Fruit fly (Drosophila melanogaster) whole organism, embryonic: ENCODE measurements around the gene PolD3.

Experiments used
- Bdp1 ChIP-seq: fragments of 200-800 bp; sonication (Bioruptor generic); optimal IDR thresholded peaks from 3 replicates; lab custom pipeline; 2016; ENCODE audit warnings: missing biosample characterization, missing genetic modification characterization
- CG10267 ChIP-seq: fragments of 200-800 bp; sonication (Bioruptor generic); optimal IDR thresholded peaks from 2 replicates; lab custom pipeline; 2018; ENCODE audit warnings: missing biosample characterization, mild to moderate bottlenecking, missing genetic modification characterization, moderate library complexity
- CG11247 ChIP-seq: fragments of 200-800 bp; sonication (Bioruptor generic); IDR thresholded peaks from 2 replicates; pipeline ENCODE4 v1.3.6; 2022; ENCODE audit warnings: missing biosample characterization, missing genetic modification characterization
- CG12659 ChIP-seq: fragments of 200-800 bp; sonication (Bioruptor generic); optimal IDR thresholded peaks from 3 replicates; lab custom pipeline; 2017; ENCODE audit warnings: mild to moderate bottlenecking, missing biosample characterization, missing genetic modification reagents, missing genetic modification characterization
- CG13624 ChIP-seq: fragments of 200-800 bp; sonication (Bioruptor generic); optimal IDR thresholded peaks from 2 replicates; lab custom pipeline; 2016; ENCODE audit warnings: missing biosample characterization, missing genetic modification characterization
- CG14441 ChIP-seq: fragments of 200-800 bp; sonication (Bioruptor generic); IDR thresholded peaks from 2 replicates; pipeline ENCODE4 v1.3.6; 2022; ENCODE audit warnings: missing biosample characterization, missing genetic modification characterization
- CG15514 ChIP-seq: fragments of 200-800 bp; sonication (Bioruptor generic); optimal IDR thresholded peaks from 3 replicates; lab custom pipeline; 2017; ENCODE audit warnings: missing biosample characterization, missing genetic modification characterization, mild to moderate bottlenecking, moderate library complexity, missing genetic modification reagents
- CG15696 ChIP-seq: fragments of 200-800 bp; sonication (Bioruptor generic); optimal IDR thresholded peaks from 2 replicates; lab custom pipeline; 2019; ENCODE audit warnings: missing biosample characterization, mild to moderate bottlenecking, missing genetic modification characterization, moderate library complexity
- CG1602 ChIP-seq: fragments of 200-800 bp; sonication (Bioruptor generic); optimal IDR thresholded peaks from 3 replicates; lab custom pipeline; 2016; ENCODE audit warnings: missing biosample characterization, missing genetic modification characterization
- CG1647 ChIP-seq: fragments of 200-800 bp; sonication (Bioruptor generic); optimal IDR thresholded peaks from 3 replicates; lab custom pipeline; 2016; ENCODE audit warnings: missing biosample characterization, missing genetic modification characterization
- CG16815 ChIP-seq: fragments of 200-800 bp; sonication (Bioruptor generic); optimal IDR thresholded peaks from 3 replicates; lab custom pipeline; 2017; ENCODE audit warnings: missing biosample characterization, mild to moderate bottlenecking, missing genetic modification characterization
- CG17328 ChIP-seq: fragments of 200-800 bp; sonication (Bioruptor generic); IDR thresholded peaks from 2 replicates; pipeline ENCODE4 v1.3.6; 2022; ENCODE audit warnings: missing biosample characterization, missing genetic modification characterization
- CG2129 ChIP-seq: fragments of 200-800 bp; sonication (Bioruptor generic); IDR thresholded peaks from 2 replicates; pipeline ENCODE4 v1.3.6; 2022; ENCODE audit warnings: missing biosample characterization, missing genetic modification characterization; ENCODE audit not compliant: partially characterized antibody
- CG31365 ChIP-seq: fragments of 200-800 bp; sonication (Bioruptor generic); optimal IDR thresholded peaks from 2 replicates; lab custom pipeline; 2018; ENCODE audit warnings: missing biosample characterization, mild to moderate bottlenecking, missing genetic modification characterization
- CG31388 ChIP-seq: fragments of 200-800 bp; sonication (Bioruptor generic); optimal IDR thresholded peaks from 2 replicates; lab custom pipeline; 2016; ENCODE audit warnings: missing biosample characterization, missing genetic modification characterization
- CG32532 ChIP-seq: fragments of 200-800 bp; sonication (Bioruptor generic); IDR thresholded peaks from 2 replicates; pipeline ENCODE4 v1.3.6; 2022; ENCODE audit warnings: missing biosample characterization, missing genetic modification characterization
- CG34224 ChIP-seq: fragments of 200-800 bp; sonication (Bioruptor generic); IDR thresholded peaks from 3 replicates; pipeline ENCODE4 v1.3.6; 2022; ENCODE audit warnings: missing biosample characterization, missing genetic modification characterization; ENCODE audit not compliant: partially characterized antibody
- CG3726 ChIP-seq: fragments of 200-800 bp; sonication (Bioruptor generic); IDR thresholded peaks from 3 replicates; pipeline ENCODE4, ENCODE4 v1.3.6; 2022; ENCODE audit warnings: missing biosample characterization, missing genetic modification characterization
- CG4820 ChIP-seq: fragments of 200-800 bp; sonication (Bioruptor generic); optimal IDR thresholded peaks from 3 replicates; lab custom pipeline; 2016; ENCODE audit warnings: missing biosample characterization, missing genetic modification characterization
- CG8290 ChIP-seq, 3 experiments: fragments of 200-800 bp; sonication (Bioruptor generic); optimal IDR thresholded peaks; 2 replicates each; lab custom pipeline; 2016 to 2019; ENCODE audit warnings: missing biosample characterization in 3 of 3, missing genetic modification characterization in 3 of 3, mild to moderate bottlenecking in 2 of 3, moderate library complexity in 1 of 3
- CG8359 ChIP-seq: fragments of 200-800 bp; sonication (Bioruptor generic); optimal IDR thresholded peaks from 2 replicates; lab custom pipeline; 2017; ENCODE audit warnings: missing biosample characterization, mild to moderate bottlenecking, missing genetic modification characterization, borderline replicate concordance
- CG8924 ChIP-seq: fragments of 200-800 bp; optimal IDR thresholded peaks from 3 replicates; lab custom pipeline; 2019; ENCODE audit warnings: missing biosample characterization, mild to moderate bottlenecking, missing genetic modification characterization, moderate library complexity
- CG9932 ChIP-seq: fragments of 200-800 bp; sonication (Bioruptor generic); IDR thresholded peaks from 2 replicates; pipeline ENCODE4 v1.3.6; 2022; ENCODE audit warnings: missing biosample characterization, missing genetic modification characterization
- Dll ChIP-seq: fragments of 200-800 bp; sonication (Bioruptor generic); IDR thresholded peaks from 4 replicates; pipeline ENCODE4 v1.3.6; 2022; ENCODE audit warnings: missing biosample characterization, missing genetic modification characterization; ENCODE audit not compliant: partially characterized antibody
- Gsc ChIP-seq: fragments of 200-800 bp; sonication (Bioruptor generic); IDR thresholded peaks from 2 replicates; pipeline ENCODE4 v1.3.6; 2022; ENCODE audit warnings: missing biosample characterization, missing genetic modification characterization
- Hey ChIP-seq: fragments of 200-800 bp; sonication (Bioruptor generic); optimal IDR thresholded peaks from 3 replicates; lab custom pipeline; 2018; ENCODE audit warnings: missing biosample characterization, mild to moderate bottlenecking, missing genetic modification characterization
- NC2α ChIP-seq: fragments of 200-800 bp; sonication (Bioruptor generic); optimal IDR thresholded peaks from 2 replicates; lab custom pipeline; 2016; ENCODE audit warnings: missing biosample characterization, missing genetic modification characterization
- Neu2 ChIP-seq: fragments of 200-800 bp; sonication (Bioruptor generic); optimal IDR thresholded peaks from 3 replicates; lab custom pipeline; 2016; ENCODE audit warnings: missing biosample characterization, missing genetic modification characterization, borderline replicate concordance
- Ptx1 ChIP-seq: fragments of 200-800 bp; sonication (Bioruptor generic); IDR thresholded peaks from 2 replicates; pipeline ENCODE4 v1.3.6; 2022; ENCODE audit warnings: missing biosample characterization, missing genetic modification characterization
- Ravus ChIP-seq: fragments of 200-800 bp; sonication (Bioruptor generic); IDR thresholded peaks from 2 replicates; pipeline ENCODE4 v1.3.6; 2022; ENCODE audit warnings: missing biosample characterization, missing genetic modification characterization
- Scr ChIP-seq: fragments of 200-800 bp; sonication (Bioruptor generic); IDR thresholded peaks from 2 replicates; pipeline ENCODE4 v1.3.6; 2022; ENCODE audit warnings: missing biosample characterization, missing genetic modification characterization; ENCODE audit not compliant: partially characterized antibody
- Sin3A ChIP-seq: fragments of >200 bp; optimal IDR thresholded peaks from 2 replicates; lab custom pipeline; 2018
- TFAM ChIP-seq: fragments of 200-800 bp; sonication (Bioruptor generic); optimal IDR thresholded peaks from 2 replicates; lab custom pipeline; 2017; ENCODE audit warnings: missing biosample characterization, missing genetic modification characterization, inconsistent platforms
- Taf1 ChIP-seq: fragments of 200-800 bp; sonication (Bioruptor generic); IDR thresholded peaks from 2 replicates; pipeline ENCODE4 v1.3.6; 2022; ENCODE audit warnings: missing biosample characterization, missing genetic modification characterization
- Xbp1 ChIP-seq: fragments of 200-800 bp; sonication (Bioruptor generic); optimal IDR thresholded peaks from 3 replicates; lab custom pipeline; 2016; ENCODE audit warnings: missing biosample characterization, mild to moderate bottlenecking, missing genetic modification characterization
- ato ChIP-seq: fragments of 200-800 bp; sonication (Bioruptor generic); IDR thresholded peaks from 2 replicates; pipeline ENCODE4 v1.3.6; 2022; ENCODE audit warnings: missing biosample characterization, missing genetic modification characterization; ENCODE audit not compliant: partially characterized antibody
- danr ChIP-seq: fragments of 200-800 bp; sonication (Bioruptor generic); IDR thresholded peaks from 2 replicates; pipeline ENCODE4 v1.3.6; 2022; ENCODE audit warnings: missing biosample characterization, missing genetic modification characterization
- disco-r ChIP-seq: fragments of 200-800 bp; sonication (Bioruptor generic); optimal IDR thresholded peaks from 2 replicates; lab custom pipeline; 2016; ENCODE audit warnings: missing biosample characterization, missing genetic modification characterization
- en ChIP-seq: fragments of 200-800 bp; sonication (Bioruptor generic); optimal IDR thresholded peaks from 2 replicates; lab custom pipeline; 2016; ENCODE audit warnings: missing biosample characterization, missing genetic modification characterization
- eyg ChIP-seq: fragments of 200-800 bp; sonication (Bioruptor generic); optimal IDR thresholded peaks from 3 replicates; lab custom pipeline; 2016; ENCODE audit warnings: missing biosample characterization, missing genetic modification characterization
- fd3F ChIP-seq: fragments of 200-800 bp; sonication (Bioruptor generic); optimal IDR thresholded peaks from 2 replicates; lab custom pipeline; 2018; ENCODE audit warnings: missing biosample characterization, mild to moderate bottlenecking, missing genetic modification characterization, moderate library complexity
- gem ChIP-seq: fragments of 200-800 bp; sonication (Bioruptor generic); optimal IDR thresholded peaks from 2 replicates; lab custom pipeline; 2019; ENCODE audit warnings: missing biosample characterization, mild to moderate bottlenecking, missing genetic modification characterization, moderate library complexity
- grau ChIP-seq: fragments of 200-800 bp; optimal IDR thresholded peaks from 3 replicates; lab custom pipeline; 2019; ENCODE audit warnings: missing biosample characterization, mild to moderate bottlenecking, missing genetic modification characterization, moderate library complexity
- gsb-n ChIP-seq: fragments of 200-800 bp; sonication (Bioruptor generic); optimal IDR thresholded peaks from 3 replicates; lab custom pipeline; 2018; ENCODE audit warnings: missing biosample characterization, mild to moderate bottlenecking, missing genetic modification characterization
- psq ChIP-seq: fragments of 200-800 bp; sonication (Bioruptor generic); optimal IDR thresholded peaks from 2 replicates; lab custom pipeline; 2017; ENCODE audit warnings: missing biosample characterization, missing genetic modification characterization
- sens ChIP-seq: fragments of 200-800 bp; sonication (Bioruptor generic); peaks from one replicate; lab custom pipeline; 2016; ENCODE audit warnings: missing biosample characterization, missing genetic modification characterization
- sob ChIP-seq: fragments of 200-800 bp; sonication (Bioruptor generic); IDR thresholded peaks from 2 replicates; pipeline ENCODE4 v1.3.6; 2022; ENCODE audit warnings: missing biosample characterization, missing genetic modification characterization
- toy ChIP-seq: fragments of 200-800 bp; sonication (Bioruptor generic); IDR thresholded peaks from 2 replicates; pipeline ENCODE4 v1.3.6; 2022; ENCODE audit warnings: missing biosample characterization, missing genetic modification characterization
- trem ChIP-seq: fragments of 200-800 bp; optimal IDR thresholded peaks from 3 replicates; lab custom pipeline; 2019; ENCODE audit warnings: missing biosample characterization, mild to moderate bottlenecking, missing genetic modification characterization, moderate library complexity
- tup ChIP-seq: fragments of 200-800 bp; sonication (Bioruptor generic); optimal IDR thresholded peaks from 2 replicates; lab custom pipeline; 2016; ENCODE audit warnings: missing biosample characterization, mild to moderate bottlenecking, missing genetic modification characterization, moderate library complexity
- unc-4 ChIP-seq: fragments of 200-800 bp; sonication (Bioruptor generic); IDR thresholded peaks from 2 replicates; pipeline ENCODE4 v1.3.6; 2022; ENCODE audit warnings: missing biosample characterization, missing genetic modification characterization; ENCODE audit not compliant: partially characterized antibody
- usp ChIP-seq: fragments of >200 bp; optimal IDR thresholded peaks from 2 replicates; lab custom pipeline; 2017; ENCODE audit warnings: missing biosample characterization, missing genetic modification characterization

Gene PolD3

DNA sequence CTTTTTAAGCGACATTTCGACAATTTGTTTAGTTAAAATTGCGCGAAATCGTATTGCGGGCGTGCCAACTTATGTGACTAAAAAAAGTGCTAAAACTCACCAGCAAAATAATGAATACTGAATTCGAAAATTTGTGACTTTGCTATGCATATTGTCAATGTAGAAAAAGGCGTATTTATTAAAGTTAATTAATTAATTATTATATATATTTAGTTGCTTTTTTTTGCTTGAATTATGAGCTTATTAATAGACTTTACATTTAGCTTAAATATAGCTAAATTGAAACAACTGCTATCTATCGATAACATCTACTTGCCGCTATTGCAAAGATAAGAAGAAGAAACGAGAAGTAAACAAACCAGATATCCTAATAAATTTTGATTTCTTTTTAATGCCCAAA is at the start of gene PolD3, which contains the start of gene Uxt:
PolD3 (minus strand) TSS at position 56 of the 400 bp plus-strand sequence.
Uxt (plus strand) TSS at position 333 of the 400 bp plus-strand sequence.
- TF ChIP-seq CG13624 (GFP tag; lab: Kevin White, UChicago) (no peak), CG31388 (no peak), CG15514 (GFP tag; lab: Kevin White, UChicago) (no peak), usp (no peak), Gsc (GFP tag; lab: Robert Waterston, UW) (no peak), CG15696 (tag; lab: Kevin White, UChicago) (no peak), CG8359 (GFP tag; lab: Kevin White, UChicago) (no peak), ato (GFP tag; lab: Robert Waterston, UW) (no peak), Sin3A (no peak), CG11247 (no peak), Taf1 (GFP tag; lab: Robert Waterston, UW) (no peak), CG8924 (no peak), CG12659 (GFP tag; lab: Kevin White, UChicago) (peak; percentile 32), TFAM (no peak), NC2α (no peak), CG1602 (GFP tag; lab: Kevin White, UChicago) (no peak), CG1647 (no peak), gsb-n (tag; lab: Kevin White, UChicago) (no peak), psq (GFP tag; lab: Kevin White, UChicago) (no peak), unc-4 (GFP tag; lab: Robert Waterston, UW) (no peak; the same call in 1 of the 2 replicates), Hey (tag; lab: Kevin White, UChicago) (no peak), CG16815 (GFP tag; lab: Kevin White, UChicago) (no peak), gem (tag; lab: Kevin White, UChicago) (no peak), CG17328 (GFP tag; lab: Robert Waterston, UW) (no peak), grau (no peak), en (GFP tag; lab: Kevin White, UChicago) (no peak), trem (peak; percentile 98), CG34224 (no peak), CG2129 (GFP tag; lab: Robert Waterston, UW) (no peak), toy (GFP tag; lab: Robert Waterston, UW) (no peak), Scr (GFP tag; lab: Robert Waterston, UW) (no peak; the same call in 1 of the 2 replicates), tup (GFP tag; lab: Kevin White, UChicago) (no peak), CG14441 (GFP tag; lab: Robert Waterston, UW) (no peak), danr (GFP tag; lab: Robert Waterston, UW) (no peak), eyg (no peak), Neu2 (GFP tag; lab: Kevin White, UChicago) (no peak), Bdp1 (GFP tag; lab: Kevin White, UChicago) (no peak), CG31365 (tag; lab: Kevin White, UChicago) (no peak), sens (GFP tag; lab: Kevin White, UChicago) (peak; percentile 13), CG8290 (GFP tag; optimal IDR thresholded peaks at IDR 0.05; lab: Kevin White, UChicago) (no peak), CG8290 (tag; optimal IDR thresholded peaks at IDR 0.05; lab: Kevin White, UChicago) (no peak), disco-r (GFP tag; lab: Kevin White, UChicago) (no peak), CG3726 (GFP tag; lab: Robert Waterston, UW) (no peak), CG32532 (GFP tag; lab: Robert Waterston, UW) (no peak), sob (GFP tag; lab: Robert Waterston, UW) (no peak), fd3F (GFP tag; lab: Kevin White, UChicago) (no peak), CG9932 (no peak), Dll (GFP tag; lab: Robert Waterston, UW) (peak; percentile 64; the same call in 1 of the 4 replicates), CG4820 (no peak), Xbp1 (GFP tag; lab: Kevin White, UChicago) (no peak), CG10267 (tag; lab: Kevin White, UChicago) (peak; percentile 25), Ptx1 (GFP tag; lab: Robert Waterston, UW) (no peak), Ravus (GFP tag; lab: Robert Waterston, UW) (no peak)
